ENCODE assay signal across 1 fruit fly cellular context in the genomic region with DNA sequence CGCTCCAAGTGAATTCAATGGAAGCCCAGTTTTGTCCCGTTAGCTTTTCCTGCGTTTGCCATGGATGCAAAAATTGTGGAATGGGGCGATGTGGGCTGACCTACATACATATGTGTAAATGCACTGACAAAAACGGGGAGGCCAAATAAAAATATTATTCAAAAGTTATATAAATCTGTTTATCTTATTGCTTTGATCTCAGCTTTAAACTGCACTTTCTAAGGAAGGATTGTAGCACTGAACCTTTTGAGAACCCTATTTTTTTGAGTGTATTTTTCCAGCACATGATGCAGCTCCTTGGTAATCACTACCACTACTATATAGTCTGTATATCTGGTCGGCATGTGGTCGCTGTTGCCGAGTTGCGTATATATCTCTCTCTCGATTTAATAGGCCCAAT.
A peak's percentile ranks its signal among the peaks of the same experiment; 100 is the strongest.
TF ChIP-seq lines count a peak whose summit lies in the region.

No protein-coding gene starts in this region.

TF ChIP-seq in whole organism, embryonic, 481 proteins besides CTCF, POLR2A, EP300 and RAD21 (continued from another document and continues in another):
- TF ChIP-seq repo (GFP tag; optimal IDR thresholded peaks at IDR 0.05; lab: Kevin White, UChicago) (no peak), Chrac-16 (GFP tag; optimal IDR thresholded peaks at IDR 0.05; lab: Kevin White, UChicago) (peak; percentile 6), Sin3A (optimal IDR thresholded peaks at IDR 0.05; lab: Kevin White, UChicago) (no peak), lola (GFP tag; optimal IDR thresholded peaks at IDR 0.05; lab: Kevin White, UChicago) (no peak), schlank (tag; optimal IDR thresholded peaks at IDR 0.05; lab: Kevin White, UChicago) (no peak), CG1792 (GFP tag; optimal IDR thresholded peaks at IDR 0.05; lab: Kevin White, UChicago) (no peak), tap (tag; optimal IDR thresholded peaks at IDR 0.05; lab: Kevin White, UChicago) (peak; percentile 52), kah (GFP tag; optimal IDR thresholded peaks at IDR 0.05; lab: Kevin White, UChicago) (no peak), CG4282 (GFP tag; optimal IDR thresholded peaks at IDR 0.05; lab: Kevin White, UChicago) (no peak), CG10979 (tag; optimal IDR thresholded peaks at IDR 0.05; lab: Kevin White, UChicago) (peak; percentile 53), CG7745 (tag; optimal IDR thresholded peaks at IDR 0.05; lab: Kevin White, UChicago) (no peak), CG18764 (GFP tag; optimal IDR thresholded peaks at IDR 0.05; lab: Kevin White, UChicago) (peak; percentile 19), CG2129 (GFP tag; IDR thresholded peaks at IDR 0.05; lab: Robert Waterston, UW; ENCODE audit: partially characterized antibody) (no peak), CG12104 (GFP tag; optimal IDR thresholded peaks at IDR 0.05; lab: Kevin White, UChicago) (no peak), Drgx (GFP tag; IDR thresholded peaks at IDR 0.05; lab: Robert Waterston, UW) (peak; percentile 69), jumu (GFP tag; optimal IDR thresholded peaks at IDR 0.05; lab: Kevin White, UChicago) (no peak), tgo (GFP tag; IDR thresholded peaks at IDR 0.05; lab: Robert Waterston, UW) (peak; percentile 60; the same call in 1 of the 3 replicates), Hey (tag; optimal IDR thresholded peaks at IDR 0.05; lab: Kevin White, UChicago) (no peak), CG10209 (GFP tag; optimal IDR thresholded peaks at IDR 0.05; lab: Kevin White, UChicago) (peak; percentile 9), mld (GFP tag; IDR thresholded peaks at IDR 0.05; lab: Robert Waterston, UW; ENCODE audit: partially characterized antibody) (no peak), CG8290 (GFP tag; optimal IDR thresholded peaks at IDR 0.05; lab: Kevin White, UChicago) (no peak), CG8290 (tag; optimal IDR thresholded peaks at IDR 0.05; lab: Kevin White, UChicago) (no peak), jing (GFP tag; optimal IDR thresholded peaks at IDR 0.05; lab: Kevin White, UChicago) (no peak), unc-4 (GFP tag; IDR thresholded peaks at IDR 0.05; lab: Robert Waterston, UW; ENCODE audit: partially characterized antibody) (no peak), D (optimal IDR thresholded peaks at IDR 0.05; lab: Kevin White, UChicago) (no peak), D (GFP tag; optimal IDR thresholded peaks at IDR 0.05; lab: Kevin White, UChicago) (peak; percentile 8), CG10147 (GFP tag; optimal IDR thresholded peaks at IDR 0.05; lab: Kevin White, UChicago) (peak; percentile 25), ewg (GFP tag; optimal IDR thresholded peaks at IDR 0.05; lab: Kevin White, UChicago) (no peak), gro (GFP tag; optimal IDR thresholded peaks at IDR 0.05; lab: Kevin White, UChicago) (no peak), CG11085 (GFP tag; IDR thresholded peaks at IDR 0.05; lab: Robert Waterston, UW) (no peak), CG4707 (GFP tag; optimal IDR thresholded peaks at IDR 0.05; lab: Kevin White, UChicago) (no peak), Ravus (GFP tag; IDR thresholded peaks at IDR 0.05; lab: Robert Waterston, UW) (peak; percentile 22; the same call in 1 of the 2 replicates), Camta (GFP tag; optimal IDR thresholded peaks at IDR 0.05; lab: Kevin White, UChicago) (no peak), pan (optimal IDR thresholded peaks at IDR 0.05; lab: Kevin White, UChicago) (no peak), pan (GFP tag; optimal IDR thresholded peaks at IDR 0.05 in 1 of 2, IDR thresholded peaks at IDR 0.05 in 1 of 2) (peak in 1 of 2 experiments; percentile 73), toy (GFP tag; IDR thresholded peaks at IDR 0.05; lab: Robert Waterston, UW) (no peak), HHEX (GFP tag; optimal IDR thresholded peaks at IDR 0.05; lab: Kevin White, UChicago) (peak; percentile 58), lilli (GFP tag; optimal IDR thresholded peaks at IDR 0.05; lab: Kevin White, UChicago) (peak; percentile 7), aop (GFP tag; IDR thresholded peaks at IDR 0.05; lab: Robert Waterston, UW) (no peak), CG6254 (GFP tag; optimal IDR thresholded peaks at IDR 0.05; lab: Kevin White, UChicago) (peak; percentile 29), MESR4 (GFP tag; optimal IDR thresholded peaks at IDR 0.05; lab: Kevin White, UChicago) (no peak), CG13624 (GFP tag; optimal IDR thresholded peaks at IDR 0.05; lab: Kevin White, UChicago) (no peak), tna (GFP tag; IDR thresholded peaks at IDR 0.05; lab: Robert Waterston, UW; ENCODE audit: partially characterized antibody) (no peak), ara (GFP tag; IDR thresholded peaks at IDR 0.05; lab: Robert Waterston, UW) (peak; percentile 49; the same call in 1 of the 2 replicates), Bteb2 (GFP tag; optimal IDR thresholded peaks at IDR 0.05; lab: Kevin White, UChicago) (no peak), ken (GFP tag; IDR thresholded peaks at IDR 0.05; lab: Robert Waterston, UW) (0 out of 3 replicates have a peak, but pooled peaks have one; percentile 45), run (tag; optimal IDR thresholded peaks at IDR 0.05; lab: Kevin White, UChicago) (no peak), CG15479 (GFP tag; optimal IDR thresholded peaks at IDR 0.05; lab: Kevin White, UChicago) (no peak), CG8924 (tag; optimal IDR thresholded peaks at IDR 0.05; lab: Kevin White, UChicago) (no peak), NFAT (GFP tag; IDR thresholded peaks at IDR 0.05; lab: Robert Waterston, UW) (no peak), nerfin-2 (GFP tag; IDR thresholded peaks at IDR 0.05; lab: Robert Waterston, UW; ENCODE audit: partially characterized antibody) (no peak), chm (GFP tag; IDR thresholded peaks at IDR 0.05; lab: Robert Waterston, UW) (no peak; the same call in 1 of the 2 replicates), Fer2 (tag; optimal IDR thresholded peaks at IDR 0.05; lab: Kevin White, UChicago) (no peak), Atf3 (GFP tag; optimal IDR thresholded peaks at IDR 0.05; lab: Kevin White, UChicago) (no peak), CG13287 (GFP tag; IDR thresholded peaks at IDR 0.05; lab: Robert Waterston, UW; ENCODE audit: partially characterized antibody) (no peak), Gug (GFP tag; IDR thresholded peaks at IDR 0.05; lab: Robert Waterston, UW) (peak; percentile 41; the same call in 1 of the 4 replicates), Lim3 (GFP tag; IDR thresholded peaks at IDR 0.05; lab: Robert Waterston, UW) (no peak), nmo (GFP tag; optimal IDR thresholded peaks at IDR 0.05; lab: Kevin White, UChicago) (peak; percentile 23), fru (optimal IDR thresholded peaks at IDR 0.05; lab: Kevin White, UChicago) (no peak), CG4854 (GFP tag; optimal IDR thresholded peaks at IDR 0.05; lab: Kevin White, UChicago) (peak; percentile 13), mirr (GFP tag; optimal IDR thresholded peaks at IDR 0.05; lab: Kevin White, UChicago) (no peak), CG16813 (GFP tag; IDR thresholded peaks at IDR 0.05; lab: Robert Waterston, UW; ENCODE audit: partially characterized antibody) (no peak), eyg (GFP tag; optimal IDR thresholded peaks at IDR 0.05; lab: Kevin White, UChicago) (no peak), onecut (GFP tag; IDR thresholded peaks at IDR 0.05; lab: Robert Waterston, UW) (no peak), lab (GFP tag; optimal IDR thresholded peaks at IDR 0.05; lab: Kevin White, UChicago) (peak; percentile 77), CG42726 (GFP tag; IDR thresholded peaks at IDR 0.05; lab: Robert Waterston, UW; ENCODE audit: partially characterized antibody) (no peak), dati (GFP tag; IDR thresholded peaks at IDR 0.05; lab: Robert Waterston, UW) (0 out of 2 replicates have a peak, but pooled peaks have one; percentile 23), CG6765 (GFP tag; optimal IDR thresholded peaks at IDR 0.05; lab: Kevin White, UChicago) (no peak), Jarid2 (GFP tag; optimal IDR thresholded peaks at IDR 0.05; lab: Kevin White, UChicago) (peak; percentile 17), CG12071 (GFP tag; optimal IDR thresholded peaks at IDR 0.05; lab: Kevin White, UChicago) (peak; percentile 21), crol (GFP tag; IDR thresholded peaks at IDR 0.05; lab: Robert Waterston, UW) (no peak), CG14860 (GFP tag; IDR thresholded peaks at IDR 0.05; lab: Robert Waterston, UW; ENCODE audit: partially characterized antibody) (no peak), HmgZ (tag; optimal IDR thresholded peaks at IDR 0.05; lab: Kevin White, UChicago) (no peak), bsh (GFP tag; optimal IDR thresholded peaks at IDR 0.05; lab: Kevin White, UChicago) (peak in 1 of 2 experiments; percentile 31), p53 (GFP tag; optimal IDR thresholded peaks at IDR 0.05; lab: Kevin White, UChicago) (no peak), kni (GFP tag; optimal IDR thresholded peaks at IDR 0.05; lab: Kevin White, UChicago) (no peak), Dbx (GFP tag; IDR thresholded peaks at IDR 0.05; lab: Robert Waterston, UW) (no peak), CG14441 (GFP tag; IDR thresholded peaks at IDR 0.05; lab: Robert Waterston, UW) (peak; percentile 68), CG5180 (GFP tag; optimal IDR thresholded peaks at IDR 0.05; lab: Kevin White, UChicago) (no peak), Dfd (GFP tag; optimal IDR thresholded peaks at IDR 0.05; lab: Kevin White, UChicago) (no peak), Ets97D (GFP tag; optimal IDR thresholded peaks at IDR 0.05; lab: Kevin White, UChicago) (no peak), MBD-R2 (GFP tag; IDR thresholded peaks at IDR 0.05; lab: Robert Waterston, UW) (0 out of 2 replicates have a peak, but pooled peaks have one; percentile 11), CG11723 (GFP tag; optimal IDR thresholded peaks at IDR 0.05; lab: Kevin White, UChicago) (no peak), CG12236 (GFP tag; optimal IDR thresholded peaks at IDR 0.05; lab: Kevin White, UChicago) (no peak), Dad (GFP tag; optimal IDR thresholded peaks at IDR 0.05; lab: Kevin White, UChicago) (peak; percentile 17), tll (GFP tag; optimal IDR thresholded peaks at IDR 0.05; lab: Kevin White, UChicago) (no peak), CG7372 (GFP tag; IDR thresholded peaks at IDR 0.05; lab: Robert Waterston, UW) (no peak), CG7963 (GFP tag; IDR thresholded peaks at IDR 0.05; lab: Robert Waterston, UW; ENCODE audit: partially characterized antibody) (no peak), maf-S (GFP tag; optimal IDR thresholded peaks at IDR 0.05; lab: Kevin White, UChicago) (no peak), Sox100B (GFP tag; optimal IDR thresholded peaks at IDR 0.05; lab: Kevin White, UChicago) (peak; percentile 35), CG15601 (tag; optimal IDR thresholded peaks at IDR 0.05; lab: Kevin White, UChicago) (no peak), Scr (GFP tag; IDR thresholded peaks at IDR 0.05; lab: Robert Waterston, UW; ENCODE audit: partially characterized antibody) (no peak), CG12942 (GFP tag; optimal IDR thresholded peaks at IDR 0.05; lab: Kevin White, UChicago) (peak; percentile 2), zfh2 (GFP tag; optimal IDR thresholded peaks at IDR 0.05; lab: Kevin White, UChicago) (no peak), gt (GFP tag; IDR thresholded peaks at IDR 0.05; lab: Robert Waterston, UW) (no peak), CG10462 (GFP tag; optimal IDR thresholded peaks at IDR 0.05; lab: Kevin White, UChicago) (no peak), sens-2 (GFP tag; IDR thresholded peaks at IDR 0.05; lab: Robert Waterston, UW) (no peak), psq (GFP tag; optimal IDR thresholded peaks at IDR 0.05; lab: Kevin White, UChicago) (no peak), Dip2 (GFP tag; IDR thresholded peaks at IDR 0.05; lab: Robert Waterston, UW) (no peak), CG2116 (GFP tag; optimal IDR thresholded peaks at IDR 0.05; lab: Kevin White, UChicago) (no peak), Mad (GFP tag; optimal IDR thresholded peaks at IDR 0.05; lab: Kevin White, UChicago) (no peak), shn (GFP tag; optimal IDR thresholded peaks at IDR 0.05; lab: Kevin White, UChicago) (no peak), abd-A (tag; optimal IDR thresholded peaks at IDR 0.05; lab: Kevin White, UChicago) (no peak), CG17829 (tag; optimal IDR thresholded peaks at IDR 0.05; lab: Kevin White, UChicago) (no peak), CG14050 (GFP tag; IDR thresholded peaks at IDR 0.05; lab: Robert Waterston, UW) (peak; percentile 28; the same call in 1 of the 3 replicates), CG6175 (GFP tag; IDR thresholded peaks at IDR 0.05; lab: Robert Waterston, UW) (no peak), D19A (tag; optimal IDR thresholded peaks at IDR 0.05; lab: Kevin White, UChicago) (peak; percentile 28), CG17359 (tag; optimal IDR thresholded peaks at IDR 0.05; lab: Kevin White, UChicago) (peak; percentile 59), Gsc (GFP tag; IDR thresholded peaks at IDR 0.05; lab: Robert Waterston, UW) (no peak), Poxn (GFP tag; IDR thresholded peaks at IDR 0.05; lab: Robert Waterston, UW) (no peak), CoRest (tag; optimal IDR thresholded peaks at IDR 0.05; lab: Kevin White, UChicago) (peak; percentile 8), CG13123 (GFP tag; optimal IDR thresholded peaks at IDR 0.05; lab: Kevin White, UChicago) (no peak), CG11247 (GFP tag; IDR thresholded peaks at IDR 0.05; lab: Robert Waterston, UW) (peak; percentile 66; the same call in 1 of the 2 replicates), CG7786 (GFP tag; optimal IDR thresholded peaks at IDR 0.05; lab: Kevin White, UChicago) (no peak), Hand (GFP tag; optimal IDR thresholded peaks at IDR 0.05; lab: Kevin White, UChicago) (no peak), Oli (tag; optimal IDR thresholded peaks at IDR 0.05; lab: Kevin White, UChicago) (peak; percentile 46), prd (optimal IDR thresholded peaks at IDR 0.05; lab: Kevin White, UChicago) (no peak), prd (GFP tag; IDR thresholded peaks at IDR 0.05; lab: Robert Waterston, UW) (peak; percentile 78), Ptx1 (GFP tag; IDR thresholded peaks at IDR 0.05; lab: Robert Waterston, UW) (peak; percentile 69), Dref (GFP tag; IDR thresholded peaks at IDR 0.05; lab: Robert Waterston, UW) (no peak), kay (GFP tag; optimal IDR thresholded peaks at IDR 0.05; lab: Kevin White, UChicago) (no peak), CG3065 (GFP tag; optimal IDR thresholded peaks at IDR 0.05; lab: Kevin White, UChicago) (no peak), CG9437 (GFP tag; optimal IDR thresholded peaks at IDR 0.05; lab: Kevin White, UChicago) (no peak), pnt (GFP tag; optimal IDR thresholded peaks at IDR 0.05; lab: Kevin White, UChicago) (no peak), bigmax (GFP tag; optimal IDR thresholded peaks at IDR 0.05; lab: Kevin White, UChicago) (no peak), Mrtf (GFP tag; IDR thresholded peaks at IDR 0.05; lab: Robert Waterston, UW) (peak; percentile 38; the same call in 1 of the 3 replicates), CG1832 (GFP tag; optimal IDR thresholded peaks at IDR 0.05; lab: Kevin White, UChicago) (no peak), sima (GFP tag; optimal IDR thresholded peaks at IDR 0.05; lab: Kevin White, UChicago) (no peak), sens (GFP tag; lab: Kevin White, UChicago) (peak; percentile 83), oc (tag; optimal IDR thresholded peaks at IDR 0.05; lab: Kevin White, UChicago) (no peak)
